Fruit fly (Drosophila melanogaster): ENCODE measurements around the gene wls.

- TF ChIP-seq CG9948 (tag; optimal IDR thresholded peaks at IDR 0.05), result no peak
- no peak for TF ChIP-seq CG15710 (tag; optimal IDR thresholded peaks at IDR 0.05)
- TF ChIP-seq CG10348 (GFP tag; IDR thresholded peaks at IDR 0.05), result no peak
- TF ChIP-seq CG8159 (tag; optimal IDR thresholded peaks at IDR 0.05), result no peak
- TF ChIP-seq rn (GFP tag; IDR thresholded peaks at IDR 0.05), result no peak
- no peak for TF ChIP-seq EcR (GFP tag; optimal IDR thresholded peaks at IDR 0.05)
- TF ChIP-seq CG12605 (GFP tag; IDR thresholded peaks at IDR 0.05), result no peak
- no peak for TF ChIP-seq gl (tag; optimal IDR thresholded peaks at IDR 0.05)
- TF ChIP-seq Snoo (tag; optimal IDR thresholded peaks at IDR 0.05), result no peak
- no peak for TF ChIP-seq CG13204 (GFP tag; optimal IDR thresholded peaks at IDR 0.05)
- no peak for TF ChIP-seq CG34367 (tag; optimal IDR thresholded peaks at IDR 0.05)
- TF ChIP-seq D1 (tag; optimal IDR thresholded peaks at IDR 0.05), result no peak
- TF ChIP-seq CG14655 (GFP tag; optimal IDR thresholded peaks at IDR 0.05), result no peak
- no peak for TF ChIP-seq CG17806 (tag; optimal IDR thresholded peaks at IDR 0.05)
Observed at dm6 chr3L:11199320-11199719, 29.9 kb upstream of the wls start, which contains the start of gene CG7607.

Measured in whole organism, pupa.